Fruit fly (Drosophila melanogaster) whole organism, prepupa: Measurements from ENCODE around the gene CG6299.

Experiments
- CG3032 ChIP-seq: fragments of 200-800 bp; optimal IDR thresholded peaks from 2 replicates; lab custom pipeline; 2019; ENCODE audit warnings: missing biosample characterization, mild to moderate bottlenecking, missing genetic modification characterization, moderate library complexity
- CG7368 ChIP-seq: fragments of 200-800 bp; sonication (Bioruptor generic); optimal IDR thresholded peaks from 3 replicates; lab custom pipeline; 2016; ENCODE audit warnings: missing biosample characterization, missing genetic modification characterization
- CG8632 ChIP-seq: fragments of 200-800 bp; sonication (Bioruptor generic); optimal IDR thresholded peaks from 3 replicates; lab custom pipeline; 2016; ENCODE audit warnings: missing biosample characterization, missing genetic modification characterization
- Ets96B ChIP-seq: fragments of 200-800 bp; optimal IDR thresholded peaks from 2 replicates; lab custom pipeline; 2019; ENCODE audit warnings: missing biosample characterization, mild to moderate bottlenecking, missing genetic modification characterization, moderate library complexity
- Hr4 ChIP-seq: fragments of 200-800 bp; sonication (Bioruptor generic); optimal IDR thresholded peaks from 3 replicates; lab custom pipeline; 2016; ENCODE audit warnings: missing biosample characterization, missing genetic modification characterization

CG6299 gene

DNA sequence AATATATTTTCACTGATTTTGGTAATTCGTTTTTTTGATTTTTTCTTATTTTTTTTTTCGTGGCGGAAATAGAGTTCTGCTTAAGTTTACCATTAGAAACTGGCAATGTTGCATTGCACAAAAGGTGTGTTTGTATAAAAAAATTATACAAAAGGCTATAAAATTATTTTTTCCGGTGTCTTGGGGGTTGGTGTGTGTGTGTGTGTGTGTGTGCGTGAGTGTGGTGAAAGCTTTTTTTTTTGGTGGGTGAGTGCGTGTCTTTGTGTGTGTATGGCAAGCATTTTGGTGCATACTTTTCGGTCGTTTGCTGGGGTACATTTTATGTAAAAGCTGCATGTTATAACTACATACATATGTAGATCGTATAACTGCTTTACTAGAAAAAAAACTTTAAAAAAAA, 48.9 kb downstream of the CG6299 start (continued):
- TF ChIP-seq CG8632 (GFP tag; lab: Kevin White, UChicago) (peak; percentile 30), Hr4 (GFP tag; lab: Kevin White, UChicago) (no peak), Ets96B (tag; lab: Kevin White, UChicago) (no peak), CG3032 (tag; lab: Kevin White, UChicago) (no peak), CG7368 (GFP tag; lab: Kevin White, UChicago) (no peak)
- TF ChIP-seq, all 60 proteins: peak for 23
